Worm (Caenorhabditis elegans): Measurements from ENCODE around the gene K11D9.3.

DNA sequence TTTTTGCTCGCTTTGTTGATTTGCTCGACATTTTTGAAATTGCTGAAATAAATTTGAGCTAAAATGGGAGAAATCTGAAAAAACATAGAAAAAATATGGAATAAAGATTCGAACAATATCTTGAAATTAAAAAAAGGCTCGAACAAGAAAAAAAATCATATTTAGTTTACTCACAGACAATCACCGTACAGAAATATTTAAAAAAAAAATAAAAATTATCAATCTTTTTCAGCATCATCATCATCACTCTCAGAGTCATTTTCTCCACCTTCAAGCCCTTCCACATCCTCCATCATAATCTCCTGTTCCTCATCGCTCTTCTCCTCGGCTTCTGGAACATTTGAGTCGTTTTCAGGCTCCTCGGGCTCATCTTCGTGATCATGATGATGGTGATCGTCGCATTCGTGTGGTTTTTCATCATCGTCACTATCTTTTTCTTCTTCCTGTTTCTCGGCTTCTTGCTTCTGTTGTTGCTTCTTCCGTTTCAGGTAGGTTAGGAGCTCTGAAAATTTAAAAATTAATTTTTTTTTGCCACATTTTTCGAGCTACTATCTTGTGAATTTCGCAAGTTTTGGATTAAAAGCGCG is 46.4 kb downstream of the K11D9.3 start, which contains the start of gene hpl-2:
- no peak for TF ChIP-seq sem-2 (GFP tag; optimal IDR thresholded peaks at IDR 0.05)
- no peak for TF ChIP-seq nhr-76 (tag; optimal IDR thresholded peaks at IDR 0.05)
- TF ChIP-seq elt-3 (tag; optimal IDR thresholded peaks at IDR 0.05): no peak
- no peak for TF ChIP-seq ces-1 (GFP tag; optimal IDR thresholded peaks at IDR 0.05)
- no peak for TF ChIP-seq lin-13 (tag; optimal IDR thresholded peaks at IDR 0.05)

Measured in whole organism, mixed stage, embryonic.